Fruit fly (Drosophila melanogaster) whole organism, wandering third instar larva: ENCODE data around the gene CG45049.

Source experiments
- brk ChIP-seq: fragments of 200-800 bp; sonication (Bioruptor generic); optimal IDR thresholded peaks from 2 replicates; lab custom pipeline; 2016; ENCODE audit warnings: missing biosample characterization, mild to moderate bottlenecking, missing genetic modification characterization
- pan ChIP-seq: fragments of >200 bp; optimal IDR thresholded peaks from 2 replicates; lab custom pipeline; 2017
- psq ChIP-seq: fragments of 200-800 bp; sonication (Bioruptor generic); optimal IDR thresholded peaks from 3 replicates; lab custom pipeline; 2017; ENCODE audit warnings: missing biosample characterization, mild to moderate bottlenecking, missing genetic modification characterization, moderate library complexity
- tai ChIP-seq: sonication (Bioruptor generic); optimal IDR thresholded peaks from 2 replicates; lab custom pipeline; 2016; ENCODE audit warnings: missing biosample characterization, missing genetic modification characterization

dm6 chr3R:22750039-22750438, 23.3 kb downstream of the CG45049 start:
- TF ChIP-seq brk (GFP tag; lab: Kevin White, UChicago) (no peak), psq (GFP tag; lab: Kevin White, UChicago) (no peak), tai (GFP tag; lab: Kevin White, UChicago) (no peak), pan (lab: Kevin White, UChicago) (no peak)
